Fruit fly (Drosophila melanogaster) whole organism, embryonic: ENCODE data around the gene ft.

ENCODE experiments used
- Abd-B ChIP-seq: fragments of 200-800 bp; sonication (Bioruptor generic); optimal IDR thresholded peaks from 2 replicates; lab custom pipeline; 2018; ENCODE audit warnings: missing biosample characterization, mild to moderate bottlenecking, missing genetic modification characterization, moderate library complexity
- Blimp-1 ChIP-seq: fragments of 200-800 bp; sonication (Bioruptor generic); optimal IDR thresholded peaks from 3 replicates; lab custom pipeline; 2018; ENCODE audit warnings: missing biosample characterization, missing genetic modification characterization, mild to moderate bottlenecking, moderate library complexity, missing genetic modification reagents
- CG10209 ChIP-seq: fragments of 200-800 bp; sonication (Bioruptor generic); optimal IDR thresholded peaks from 3 replicates; lab custom pipeline; 2017; ENCODE audit warnings: missing biosample characterization, mild to moderate bottlenecking, missing genetic modification characterization, missing genetic modification reagents
- CG10462 ChIP-seq: fragments of 200-800 bp; sonication (Bioruptor generic); optimal IDR thresholded peaks from 2 replicates; lab custom pipeline; 2016; ENCODE audit warnings: missing biosample characterization, missing genetic modification characterization
- CG10654 ChIP-seq: fragments of 200-800 bp; sonication (Bioruptor generic); optimal IDR thresholded peaks from 2 replicates; lab custom pipeline; 2016; ENCODE audit warnings: missing biosample characterization, missing genetic modification characterization
- CG10979 ChIP-seq: fragments of 200-800 bp; sonication (Bioruptor generic); optimal IDR thresholded peaks from 2 replicates; lab custom pipeline; 2018; ENCODE audit warnings: missing biosample characterization, mild to moderate bottlenecking, missing genetic modification characterization, moderate library complexity
- CG11398 ChIP-seq: fragments of 200-800 bp; sonication (Bioruptor generic); optimal IDR thresholded peaks from 2 replicates; lab custom pipeline; 2016; ENCODE audit warnings: missing biosample characterization, missing genetic modification characterization
- CG11723 ChIP-seq: fragments of 200-800 bp; sonication (Bioruptor generic); optimal IDR thresholded peaks from 2 replicates; lab custom pipeline; 2017; ENCODE audit warnings: missing biosample characterization, mild to moderate bottlenecking, missing genetic modification characterization
- CG12155 ChIP-seq: fragments of 200-800 bp; sonication (Bioruptor generic); optimal IDR thresholded peaks from 3 replicates; lab custom pipeline; 2016; ENCODE audit warnings: missing biosample characterization, missing genetic modification characterization
- CG12299 ChIP-seq: fragments of 200-800 bp; sonication (Bioruptor generic); optimal IDR thresholded peaks from 2 replicates; lab custom pipeline; 2018; ENCODE audit warnings: missing biosample characterization, mild to moderate bottlenecking, missing genetic modification characterization
- CG12942 ChIP-seq: fragments of 200-800 bp; sonication (Bioruptor generic); optimal IDR thresholded peaks from 3 replicates; lab custom pipeline; 2016; ENCODE audit warnings: missing biosample characterization, missing genetic modification characterization
- CG13775 ChIP-seq: fragments of 200-800 bp; sonication (Bioruptor generic); optimal IDR thresholded peaks from 3 replicates; lab custom pipeline; 2017; ENCODE audit warnings: missing biosample characterization, mild to moderate bottlenecking, missing genetic modification characterization
- CG15601 ChIP-seq: fragments of 200-800 bp; sonication (Bioruptor generic); optimal IDR thresholded peaks from 3 replicates; lab custom pipeline; 2019; ENCODE audit warnings: missing biosample characterization, mild to moderate bottlenecking, missing genetic modification characterization, moderate library complexity
- CG17328 ChIP-seq: fragments of 200-800 bp; sonication (Bioruptor generic); IDR thresholded peaks from 2 replicates; pipeline ENCODE4 v1.3.6; 2022; ENCODE audit warnings: missing biosample characterization, missing genetic modification characterization
- CG18599 ChIP-seq: fragments of 200-800 bp; sonication (Bioruptor generic); optimal IDR thresholded peaks from 3 replicates; lab custom pipeline; 2017; ENCODE audit warnings: missing biosample characterization, missing genetic modification characterization, mild to moderate bottlenecking, moderate library complexity, missing genetic modification reagents
- CG2678 ChIP-seq: fragments of 200-800 bp; sonication (Bioruptor generic); optimal IDR thresholded peaks from 3 replicates; lab custom pipeline; 2019; ENCODE audit warnings: missing biosample characterization, mild to moderate bottlenecking, missing genetic modification characterization, moderate library complexity
- CG32532 ChIP-seq: fragments of 200-800 bp; sonication (Bioruptor generic); IDR thresholded peaks from 2 replicates; pipeline ENCODE4 v1.3.6; 2022; ENCODE audit warnings: missing biosample characterization, missing genetic modification characterization
- CG34422 ChIP-seq: fragments of 200-800 bp; sonication (Bioruptor generic); IDR thresholded peaks from 3 replicates; pipeline ENCODE4 v1.3.6; 2022; ENCODE audit warnings: missing biosample characterization, missing genetic modification characterization
- CG3726 ChIP-seq: fragments of 200-800 bp; sonication (Bioruptor generic); IDR thresholded peaks from 3 replicates; pipeline ENCODE4, ENCODE4 v1.3.6; 2022; ENCODE audit warnings: missing biosample characterization, missing genetic modification characterization
- CG43689 ChIP-seq: fragments of 200-800 bp; sonication (Bioruptor generic); IDR thresholded peaks from 2 replicates; pipeline ENCODE4 v1.3.6; 2022; ENCODE audit warnings: missing biosample characterization, missing genetic modification characterization
- CG8388 ChIP-seq: fragments of 200-800 bp; sonication (Bioruptor generic); optimal IDR thresholded peaks from 2 replicates; lab custom pipeline; 2019; ENCODE audit warnings: missing biosample characterization, mild to moderate bottlenecking, missing genetic modification characterization, moderate library complexity
- CkIIα-i1 ChIP-seq: fragments of 200-800 bp; sonication (Bioruptor generic); IDR thresholded peaks from 2 replicates; pipeline ENCODE4 v1.3.6; 2022; ENCODE audit warnings: missing biosample characterization, missing genetic modification characterization
- Deaf1 ChIP-seq: fragments of 200-800 bp; optimal IDR thresholded peaks from 3 replicates; lab custom pipeline; 2019; ENCODE audit warnings: missing biosample characterization, mild to moderate bottlenecking, missing genetic modification characterization, moderate library complexity
- Fer3 ChIP-seq: fragments of 200-800 bp; sonication (Bioruptor generic); optimal IDR thresholded peaks from 2 replicates; lab custom pipeline; 2018; ENCODE audit warnings: missing biosample characterization, mild to moderate bottlenecking, missing genetic modification characterization, moderate library complexity
- Gug ChIP-seq: fragments of 200-800 bp; sonication (Bioruptor generic); IDR thresholded peaks from 4 replicates; pipeline ENCODE4 v1.3.6; 2022; ENCODE audit warnings: missing biosample characterization, missing genetic modification characterization
- Meics ChIP-seq: fragments of 200-800 bp; sonication (Bioruptor generic); optimal IDR thresholded peaks from 2 replicates; lab custom pipeline; 2017; ENCODE audit warnings: missing biosample characterization, mild to moderate bottlenecking, missing genetic modification characterization
- Nf-YC ChIP-seq: fragments of 200-800 bp; optimal IDR thresholded peaks from 3 replicates; lab custom pipeline; 2019; ENCODE audit warnings: missing biosample characterization, mild to moderate bottlenecking, missing genetic modification characterization, moderate library complexity
- Oli ChIP-seq: fragments of 200-800 bp; sonication (Bioruptor generic); optimal IDR thresholded peaks from 2 replicates; lab custom pipeline; 2018; ENCODE audit warnings: missing biosample characterization, mild to moderate bottlenecking, missing genetic modification characterization, moderate library complexity
- Rx ChIP-seq: fragments of 200-800 bp; sonication (Bioruptor generic); IDR thresholded peaks from 2 replicates; pipeline ENCODE4 v1.3.6; 2022; ENCODE audit warnings: missing biosample characterization, missing genetic modification characterization
- bab2 ChIP-seq: fragments of 200-800 bp; sonication (Bioruptor generic); optimal IDR thresholded peaks from 2 replicates; lab custom pipeline; 2016; ENCODE audit warnings: missing biosample characterization, missing genetic modification characterization
- cato ChIP-seq: fragments of 200-800 bp; sonication (Bioruptor generic); optimal IDR thresholded peaks from 2 replicates; lab custom pipeline; 2016; ENCODE audit warnings: missing biosample characterization, missing genetic modification characterization, borderline replicate concordance
- chm ChIP-seq: fragments of 200-800 bp; sonication (Bioruptor generic); IDR thresholded peaks from 2 replicates; pipeline ENCODE4 v1.3.6; 2022; ENCODE audit warnings: missing biosample characterization, missing genetic modification characterization
- croc ChIP-seq: fragments of 200-800 bp; sonication (Bioruptor generic); conservative IDR thresholded peaks from 3 replicates; pipeline ENCODE4 v1.3.6; 2022; ENCODE audit warnings: missing biosample characterization, missing genetic modification characterization
- cwo ChIP-seq: fragments of 200-800 bp; sonication (Bioruptor generic); optimal IDR thresholded peaks from 3 replicates; lab custom pipeline; 2017; ENCODE audit warnings: missing biosample characterization, missing genetic modification characterization, mild to moderate bottlenecking, moderate library complexity, missing genetic modification reagents
- dimm ChIP-seq: fragments of 200-800 bp; sonication (Bioruptor generic); IDR thresholded peaks from 2 replicates; pipeline ENCODE4 v1.3.6; 2022; ENCODE audit warnings: missing biosample characterization, missing genetic modification characterization
- dmrt99B ChIP-seq: fragments of 200-800 bp; sonication (Bioruptor generic); optimal IDR thresholded peaks from 2 replicates; lab custom pipeline; 2018; ENCODE audit warnings: missing biosample characterization, mild to moderate bottlenecking, missing genetic modification characterization, moderate library complexity
- dpn ChIP-seq, 2 experiments: fragments of 200-800 bp; sonication (Bioruptor generic); optimal IDR thresholded peaks; 3 replicates each; lab custom pipeline; 2016; ENCODE audit warnings: missing biosample characterization in 2 of 2, missing genetic modification characterization in 2 of 2
- ems ChIP-seq: fragments of 200-800 bp; sonication (Bioruptor generic); optimal IDR thresholded peaks from 3 replicates; lab custom pipeline; 2016; ENCODE audit warnings: missing biosample characterization, missing genetic modification characterization
- gce ChIP-seq: fragments of 200-800 bp; sonication (Bioruptor generic); IDR thresholded peaks from 3 replicates; pipeline ENCODE4 v1.3.6; 2022; ENCODE audit warnings: missing biosample characterization, missing genetic modification characterization
- hb ChIP-seq: fragments of 200-800 bp; sonication (Bioruptor generic); IDR thresholded peaks from 3 replicates; pipeline ENCODE4 v1.3.6; 2022; ENCODE audit warnings: missing biosample characterization, missing genetic modification characterization; ENCODE audit not compliant: partially characterized antibody
- ken ChIP-seq: fragments of 200-800 bp; sonication (Bioruptor generic); IDR thresholded peaks from 3 replicates; pipeline ENCODE4 v1.3.6; 2022; ENCODE audit warnings: missing biosample characterization, missing genetic modification characterization
- lmd ChIP-seq: fragments of 200-800 bp; sonication (Bioruptor generic); IDR thresholded peaks from 2 replicates; pipeline ENCODE4 v1.3.6; 2022; ENCODE audit warnings: missing biosample characterization, missing genetic modification characterization
- ranshi ChIP-seq: fragments of 200-800 bp; sonication (Bioruptor generic); IDR thresholded peaks from 2 replicates; pipeline ENCODE4 v1.3.6; 2022; ENCODE audit warnings: missing biosample characterization, missing genetic modification characterization
- row ChIP-seq: fragments of 200-800 bp; sonication (Bioruptor generic); IDR thresholded peaks from 3 replicates; pipeline ENCODE4 v1.3.6; 2022; ENCODE audit warnings: missing biosample characterization, missing genetic modification characterization
- sd ChIP-seq: fragments of 200-800 bp; sonication (Bioruptor generic); optimal IDR thresholded peaks from 3 replicates; lab custom pipeline; 2018; ENCODE audit warnings: missing biosample characterization, mild to moderate bottlenecking, missing genetic modification characterization, moderate library complexity
- tap ChIP-seq: fragments of 200-800 bp; optimal IDR thresholded peaks from 3 replicates; lab custom pipeline; 2019; ENCODE audit warnings: missing biosample characterization, mild to moderate bottlenecking, missing genetic modification characterization, moderate library complexity
- tio ChIP-seq: fragments of 200-800 bp; sonication (Bioruptor generic); optimal IDR thresholded peaks from 2 replicates; lab custom pipeline; 2017; ENCODE audit warnings: missing biosample characterization, missing genetic modification characterization, inconsistent platforms
- zen ChIP-seq: fragments of 200-800 bp; sonication (Bioruptor generic); optimal IDR thresholded peaks from 3 replicates; lab custom pipeline; 2018; ENCODE audit warnings: missing biosample characterization, mild to moderate bottlenecking, missing genetic modification characterization, moderate library complexity
- zen2 ChIP-seq: fragments of 200-800 bp; sonication (Bioruptor generic); IDR thresholded peaks from 3 replicates; pipeline ENCODE4 v1.3.6; 2022; ENCODE audit warnings: missing biosample characterization, missing genetic modification characterization; ENCODE audit not compliant: partially characterized antibody
- zfh1 ChIP-seq: fragments of 200-800 bp; sonication (Bioruptor generic); IDR thresholded peaks from 3 replicates; pipeline ENCODE4 v1.3.6; 2022; ENCODE audit warnings: missing biosample characterization, missing genetic modification characterization

Gene ft

DNA sequence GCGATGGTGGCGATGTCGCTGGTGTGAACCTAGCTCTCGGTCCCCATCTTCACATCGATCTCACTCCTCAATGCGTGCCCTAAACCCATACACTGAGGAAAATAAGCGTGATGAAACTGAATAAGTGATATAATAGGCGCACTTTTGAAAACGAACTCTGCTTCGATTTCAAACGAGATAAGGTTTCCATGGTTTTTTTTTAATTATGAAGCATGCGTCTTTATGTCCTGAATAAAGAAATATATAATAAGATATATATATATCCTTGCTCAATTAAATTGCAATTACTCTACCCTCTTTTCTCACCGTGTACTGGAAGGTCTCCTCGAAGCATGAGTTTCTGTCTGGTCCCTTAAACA is 1.3 kb upstream of the ft start (continued):
- TF ChIP-seq row (GFP tag; lab: Robert Waterston, UW) (peak; percentile 69), CG8388 (GFP tag; lab: Kevin White, UChicago) (peak; percentile 58), CG10979 (peak; percentile 86), Meics (GFP tag; lab: Kevin White, UChicago) (peak; percentile 53), CG12942 (GFP tag; lab: Kevin White, UChicago) (peak; percentile 32), CG18599 (peak; percentile 67), CG12299 (tag; lab: Kevin White, UChicago) (no peak), ems (peak; percentile 8), CG10654 (GFP tag; lab: Kevin White, UChicago) (peak; percentile 42), CG11723 (GFP tag; lab: Kevin White, UChicago) (peak; percentile 27), croc (peak; percentile 59; the same call in 2 of the 3 replicates), CG43689 (no peak), cwo (GFP tag; lab: Kevin White, UChicago) (peak; percentile 39), Oli (tag; lab: Kevin White, UChicago) (peak; percentile 67), hb (no peak), ken (GFP tag; lab: Robert Waterston, UW) (no peak), Fer3 (tag; lab: Kevin White, UChicago) (peak; percentile 32), lmd (GFP tag; lab: Robert Waterston, UW) (peak; percentile 57), CkIIα-i1 (GFP tag; lab: Robert Waterston, UW) (no peak), CG32532 (GFP tag; lab: Robert Waterston, UW) (peak; percentile 67; the same call in 1 of the 2 replicates), zen2 (no peak), Blimp-1 (GFP tag; lab: Kevin White, UChicago) (peak; percentile 64), tio (peak; percentile 74), sd (no peak), CG11398 (GFP tag; lab: Kevin White, UChicago) (no peak), ranshi (GFP tag; lab: Robert Waterston, UW) (peak; percentile 42; the same call in 1 of the 2 replicates), Gug (GFP tag; lab: Robert Waterston, UW) (peak; percentile 7; the same call in 1 of the 4 replicates), CG10462 (GFP tag; lab: Kevin White, UChicago) (peak; percentile 31), tap (tag; lab: Kevin White, UChicago) (peak; percentile 46), CG3726 (GFP tag; lab: Robert Waterston, UW) (no peak), CG34422 (0 out of 3 replicates have a peak, but pooled peaks have one; percentile 8), chm (GFP tag; lab: Robert Waterston, UW) (peak; percentile 47; the same call in 1 of the 2 replicates), CG17328 (GFP tag; lab: Robert Waterston, UW) (peak; percentile 71), CG15601 (tag; lab: Kevin White, UChicago) (peak; percentile 76), Nf-YC (tag; lab: Kevin White, UChicago) (peak; percentile 15), zfh1 (GFP tag; lab: Robert Waterston, UW) (peak; percentile 81), CG10209 (GFP tag; lab: Kevin White, UChicago) (peak; percentile 59), dmrt99B (tag; lab: Kevin White, UChicago) (peak; percentile 42), CG13775 (GFP tag; lab: Kevin White, UChicago) (peak; percentile 79), zen (peak; percentile 83), Rx (GFP tag; lab: Robert Waterston, UW) (peak; percentile 18; the same call in 1 of the 2 replicates), CG12155 (GFP tag; lab: Kevin White, UChicago) (peak; percentile 46), cato (GFP tag; lab: Kevin White, UChicago) (peak; percentile 28), bab2 (GFP tag; lab: Kevin White, UChicago) (no peak), Abd-B (GFP tag; lab: Kevin White, UChicago) (peak; percentile 34), Deaf1 (tag; lab: Kevin White, UChicago) (peak; percentile 4), dimm (GFP tag; lab: Robert Waterston, UW) (no peak), dpn (GFP tag; optimal IDR thresholded peaks at IDR 0.05; lab: Kevin White, UChicago) (peak; percentile 10 to 22), gce (GFP tag; lab: Robert Waterston, UW) (0 out of 3 replicates have a peak, but pooled peaks have one; percentile 9), CG2678 (tag; lab: Kevin White, UChicago) (peak; percentile 80)
